Worm (Caenorhabditis elegans): Measurements from ENCODE around the gene F58F12.3.

F58F12.3 gene

ce11 chrII:6347341-6348118 lies 43.6 kb downstream of the F58F12.3 start, which contains the start of gene lgg-1 (continued):
- peak; percentile 73 for TF ChIP-seq ceh-63 (GFP tag; optimal IDR thresholded peaks at IDR 0.05)
- peak; percentile 56 for TF ChIP-seq unc-86 (tag; optimal IDR thresholded peaks at IDR 0.05)
- TF ChIP-seq egl-13 (tag; optimal IDR thresholded peaks at IDR 0.05) = peak; percentile 47
- no peak for TF ChIP-seq nhr-28 (tag; optimal IDR thresholded peaks at IDR 0.05)
- TF ChIP-seq fkh-4 (tag; optimal IDR thresholded peaks at IDR 0.05; ENCODE audit: borderline replicate concordance) = no peak
- peak; percentile 23 for TF ChIP-seq fkh-10 (GFP tag; optimal IDR thresholded peaks at IDR 0.05)
- TF ChIP-seq mep-1 (tag; optimal IDR thresholded peaks at IDR 0.05) = peak; percentile 77
- no peak for TF ChIP-seq ceh-8 (GFP tag; optimal IDR thresholded peaks at IDR 0.05)
- TF ChIP-seq nhr-71 (tag; optimal IDR thresholded peaks at IDR 0.05) = peak; percentile 78
- no peak for TF ChIP-seq unc-30 (tag; optimal IDR thresholded peaks at IDR 0.05)
- TF ChIP-seq elt-3 (tag; optimal IDR thresholded peaks at IDR 0.05) = peak in 1 of 6 experiments; percentile 23
- TF ChIP-seq C16A3.4 (tag; optimal IDR thresholded peaks at IDR 0.05) = peak; percentile 3
- TF ChIP-seq lin-13 (GFP tag; optimal IDR thresholded peaks at IDR 0.05) = peak; percentile 50
- peak; percentile 84 for TF ChIP-seq lin-14 (GFP tag; optimal IDR thresholded peaks at IDR 0.05)
- TF ChIP-seq C04F5.9 (tag; optimal IDR thresholded peaks at IDR 0.05) = no peak
- no peak for TF ChIP-seq nhr-11 (tag; optimal IDR thresholded peaks at IDR 0.05)
- peak; percentile 35 for TF ChIP-seq lir-3 (tag; optimal IDR thresholded peaks at IDR 0.05; ENCODE audit: poor library complexity)
- TF ChIP-seq vab-15 (tag; optimal IDR thresholded peaks at IDR 0.05) = peak; percentile 68
- TF ChIP-seq tlp-1 (tag; optimal IDR thresholded peaks at IDR 0.05) = no peak
- peak; percentile 45 for TF ChIP-seq nhr-19 (GFP tag; conservative IDR thresholded peaks at IDR 0.05)
- no peak for TF ChIP-seq unc-130 (tag; optimal IDR thresholded peaks at IDR 0.05)
- no peak for TF ChIP-seq hpl-2 (GFP tag; optimal IDR thresholded peaks at IDR 0.05)
- no peak for TF ChIP-seq nhr-77 (tag; optimal IDR thresholded peaks at IDR 0.05)
- no peak for TF ChIP-seq Y116A8C.19 (tag; optimal IDR thresholded peaks at IDR 0.05; ENCODE audit: borderline replicate concordance)
- TF ChIP-seq aly-2 (tag; optimal IDR thresholded peaks at IDR 0.05) = no peak
- TF ChIP-seq sup-37 (GFP tag; optimal IDR thresholded peaks at IDR 0.05) = peak; percentile 35
- no peak for TF ChIP-seq lin-39 (tag; optimal IDR thresholded peaks at IDR 0.05)
- TF ChIP-seq elt-2 (tag; optimal IDR thresholded peaks at IDR 0.05) = peak; percentile 12
- TF ChIP-seq efl-1 (optimal IDR thresholded peaks at IDR 0.05) = peak; percentile 56 to 58
- peak in 1 of 2 experiments; percentile 95 for TF ChIP-seq efl-1 (GFP tag; optimal IDR thresholded peaks at IDR 0.05 in 1 of 2)
- TF ChIP-seq aha-1 (tag; optimal IDR thresholded peaks at IDR 0.05) = no peak
- TF ChIP-seq ets-5 (GFP tag; IDR thresholded peaks at IDR 0.05) = no peak
- peak; percentile 67 for TF ChIP-seq jun-1 (tag; optimal IDR thresholded peaks at IDR 0.05)

DNA sequence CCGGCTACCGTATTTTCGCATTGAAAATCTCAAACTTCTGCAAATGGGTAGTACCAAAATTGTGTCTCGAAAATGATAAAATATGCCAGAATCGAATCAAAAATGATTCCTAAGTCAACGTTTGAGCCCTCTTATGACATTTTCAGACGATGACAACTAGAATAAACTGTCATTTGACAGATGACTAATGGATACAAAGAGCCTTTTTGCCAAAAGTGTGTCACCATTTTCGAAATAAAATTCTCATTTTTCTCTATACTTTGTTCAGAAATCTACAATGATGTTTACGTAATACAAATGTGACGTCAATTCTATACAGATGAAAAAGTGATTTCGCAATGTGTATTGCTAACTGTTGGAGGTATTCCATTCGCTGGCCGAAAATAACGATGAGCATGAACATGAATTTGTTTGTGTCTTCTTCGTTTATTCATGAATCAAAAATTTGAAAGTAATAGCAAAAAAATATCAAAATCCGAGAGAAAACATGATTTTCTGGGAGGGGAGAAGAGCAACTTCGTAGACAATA lies 44.5 kb downstream of the F58F12.3 start:
- TF ChIP-seq nhr-90 (tag; optimal IDR thresholded peaks at IDR 0.05; ENCODE audit: poor library complexity) (peak; percentile 75), ama-1 (optimal IDR thresholded peaks at IDR 0.05) (peak; percentile 84), F16B12.6 (tag; optimal IDR thresholded peaks at IDR 0.05) (no peak), fkh-10 (GFP tag; optimal IDR thresholded peaks at IDR 0.05) (no peak), pag-3 (tag; optimal IDR thresholded peaks at IDR 0.05; ENCODE audit: borderline replicate concordance, insufficient read depth) (no peak), isw-1 (GFP tag; IDR thresholded peaks at IDR 0.05) (no peak), nhr-85 (tag) (peak; percentile 76), aha-1 (tag; optimal IDR thresholded peaks at IDR 0.05) (no peak), C04F5.9 (tag; optimal IDR thresholded peaks at IDR 0.05) (peak; percentile 5), nhr-71 (tag; optimal IDR thresholded peaks at IDR 0.05) (peak; percentile 83), ceh-82 (tag; optimal IDR thresholded peaks at IDR 0.05) (no peak), lin-15B (tag; optimal IDR thresholded peaks at IDR 0.05) (no peak), ceh-63 (GFP tag; optimal IDR thresholded peaks at IDR 0.05) (no peak), elt-3 (tag; optimal IDR thresholded peaks at IDR 0.05) (peak in 2 of 6 experiments; percentile 12 to 75), blmp-1 (tag; optimal IDR thresholded peaks at IDR 0.05) (no peak), sox-4 (tag; optimal IDR thresholded peaks at IDR 0.05) (no peak), unc-62 (GFP tag; optimal IDR thresholded peaks at IDR 0.05) (no peak), tlp-1 (tag; optimal IDR thresholded peaks at IDR 0.05) (no peak), unc-130 (tag; optimal IDR thresholded peaks at IDR 0.05) (no peak), zip-4 (GFP tag; optimal IDR thresholded peaks at IDR 0.05) (peak; percentile 63), nhr-19 (GFP tag; conservative IDR thresholded peaks at IDR 0.05) (peak; percentile 66), zag-1 (tag; optimal IDR thresholded peaks at IDR 0.05) (no peak), efl-3 (GFP tag; optimal IDR thresholded peaks at IDR 0.05) (no peak), efl-1 (optimal IDR thresholded peaks at IDR 0.05) (peak; percentile 16 to 57), efl-1 (GFP tag; optimal IDR thresholded peaks at IDR 0.05 in 1 of 2) (no peak), dpl-1 (GFP tag; optimal IDR thresholded peaks at IDR 0.05) (peak in 2 of 3 experiments; percentile 24 to 33), xbp-1 (tag; optimal IDR thresholded peaks at IDR 0.05) (peak; percentile 27), egl-13 (tag; optimal IDR thresholded peaks at IDR 0.05) (no peak), fkh-4 (tag; optimal IDR thresholded peaks at IDR 0.05; ENCODE audit: borderline replicate concordance) (no peak)
